Fruit fly (Drosophila melanogaster): ENCODE results near the gene CG33303.
A peak's percentile ranks its signal among the peaks of the same experiment; 100 is the strongest.

CG33303 gene

dm6 chr2L:10408122-10408576 lies 32.6 kb upstream of the CG33303 start, which contains the start of the genes Ip259 and RpS27A:
Ip259 (plus strand) TSS chr2L:10408352.
RpS27A (plus strand) TSS chr2L:10408352.
- peak; percentile 83; the same call in 2 of the 3 replicates for TF ChIP-seq CG4496 (GFP tag; IDR thresholded peaks at IDR 0.05)
- TF ChIP-seq CG9948 (tag; optimal IDR thresholded peaks at IDR 0.05): no peak
- TF ChIP-seq CG17806 (tag; optimal IDR thresholded peaks at IDR 0.05): peak; percentile 20
- TF ChIP-seq EcR (GFP tag; optimal IDR thresholded peaks at IDR 0.05): no peak
- no peak for TF ChIP-seq CG13204 (GFP tag; optimal IDR thresholded peaks at IDR 0.05)
- no peak for TF ChIP-seq Pif1A (GFP tag; optimal IDR thresholded peaks at IDR 0.05)
- no peak for TF ChIP-seq CG14655 (GFP tag; optimal IDR thresholded peaks at IDR 0.05)
- TF ChIP-seq CG8159 (tag; optimal IDR thresholded peaks at IDR 0.05): no peak
- TF ChIP-seq CG32121 (GFP tag; IDR thresholded peaks at IDR 0.05): peak; percentile 50; the same call in 1 of the 2 replicates
- TF ChIP-seq gl (tag; optimal IDR thresholded peaks at IDR 0.05): peak; percentile 52
- no peak for TF ChIP-seq CG8301 (tag; optimal IDR thresholded peaks at IDR 0.05)
- TF ChIP-seq CG15710 (tag; optimal IDR thresholded peaks at IDR 0.05): peak; percentile 62
- TF ChIP-seq CG34367 (tag; optimal IDR thresholded peaks at IDR 0.05): peak; percentile 67
- peak; percentile 85 for TF ChIP-seq Snoo (tag; optimal IDR thresholded peaks at IDR 0.05)

- TF ChIP-seq CG15710 (tag; optimal IDR thresholded peaks at IDR 0.05) (no peak), CG32121 (GFP tag; IDR thresholded peaks at IDR 0.05) (no peak)
Observed at dm6 chr2L:10405008-10405654, 29.6 kb upstream of the CG33303 start, which contains the start of the genes CG17768, LSm-4 and Ir31a. CG17768 (minus strand) TSS chr2L:10405203. LSm-4 (minus strand) TSS chr2L:10405203. Ir31a (plus strand) TSS chr2L:10405565.

- no peak for TF ChIP-seq Pif1A (GFP tag; optimal IDR thresholded peaks at IDR 0.05)
- TF ChIP-seq gl (tag; optimal IDR thresholded peaks at IDR 0.05): no peak
- TF ChIP-seq CG34367 (tag; optimal IDR thresholded peaks at IDR 0.05): no peak
- no peak for TF ChIP-seq fd96Ca (GFP tag; IDR thresholded peaks at IDR 0.05)
- TF ChIP-seq CG12605 (GFP tag; IDR thresholded peaks at IDR 0.05): no peak
- no peak for TF ChIP-seq CG10348 (GFP tag; IDR thresholded peaks at IDR 0.05)
- no peak for TF ChIP-seq D1 (tag; optimal IDR thresholded peaks at IDR 0.05)
- no peak for TF ChIP-seq CG32121 (GFP tag; IDR thresholded peaks at IDR 0.05)
- TF ChIP-seq CG9948 (tag; optimal IDR thresholded peaks at IDR 0.05): no peak
Observed at dm6 chr2L:10403803-10404315, 28.3 kb upstream of the CG33303 start.

- peak; percentile 41 for TF ChIP-seq EcR (GFP tag; optimal IDR thresholded peaks at IDR 0.05)
- no peak for TF ChIP-seq CG10348 (GFP tag; IDR thresholded peaks at IDR 0.05)
- TF ChIP-seq CG15710 (tag; optimal IDR thresholded peaks at IDR 0.05): no peak
- TF ChIP-seq fd96Ca (GFP tag; IDR thresholded peaks at IDR 0.05): no peak
- no peak for TF ChIP-seq CG9948 (tag; optimal IDR thresholded peaks at IDR 0.05)
- TF ChIP-seq Pif1B (GFP tag; optimal IDR thresholded peaks at IDR 0.05): peak; percentile 28
- TF ChIP-seq CG12605 (GFP tag; IDR thresholded peaks at IDR 0.05): no peak
- TF ChIP-seq CG14655 (GFP tag; optimal IDR thresholded peaks at IDR 0.05): no peak
- no peak for TF ChIP-seq CG8159 (tag; optimal IDR thresholded peaks at IDR 0.05)
- TF ChIP-seq CG8301 (tag; optimal IDR thresholded peaks at IDR 0.05): no peak
- TF ChIP-seq gl (tag; optimal IDR thresholded peaks at IDR 0.05): no peak
Observed at dm6 chr2L:10396877-10397587, 21.5 kb upstream of the CG33303 start.

dm6 chr2L:10396488-10396824 lies 20.9 kb upstream of the CG33303 start, which contains the start of gene Cnot4:
Cnot4 (plus strand) TSS chr2L:10396716.
- TF ChIP-seq Pif1B (GFP tag; optimal IDR thresholded peaks at IDR 0.05) (no peak), Pif1A (GFP tag; optimal IDR thresholded peaks at IDR 0.05) (no peak), CG34367 (tag; optimal IDR thresholded peaks at IDR 0.05) (no peak), fd96Ca (GFP tag; IDR thresholded peaks at IDR 0.05) (no peak), EcR (GFP tag; optimal IDR thresholded peaks at IDR 0.05) (no peak), rn (GFP tag; IDR thresholded peaks at IDR 0.05) (no peak), CG8301 (tag; optimal IDR thresholded peaks at IDR 0.05) (no peak), Snoo (tag; optimal IDR thresholded peaks at IDR 0.05) (no peak), gl (tag; optimal IDR thresholded peaks at IDR 0.05) (no peak), CG4496 (GFP tag; IDR thresholded peaks at IDR 0.05) (no peak)

dm6 chr2L:10395642-10396487 lies 20.3 kb upstream of the CG33303 start, which contains the start of gene Mdh1:
Mdh1 (minus strand) TSS chr2L:10396332.
- TF ChIP-seq EcR (GFP tag; optimal IDR thresholded peaks at IDR 0.05) (peak; percentile 20), Snoo (tag; optimal IDR thresholded peaks at IDR 0.05) (no peak)

All from whole organism, pupa.